Worm (Caenorhabditis elegans) whole organism, young adult: ENCODE measurements around the gene F57B9.1.

Experiments used
- B0019.2 ChIP-seq: fragments of 200-800 bp; sonication (Bioruptor generic); conservative IDR thresholded peaks from 2 replicates; pipeline ENCODE4 v1.3.6; 2022; ENCODE audit warnings: missing genetic modification reagents, missing genetic modification characterization, missing compliant biosample characterization
- B0336.3 ChIP-seq: fragments of 200-800 bp; sonication (Bioruptor generic); IDR thresholded peaks from 2 replicates; pipeline ENCODE4 v1.3.6; 2022; ENCODE audit warnings: missing genetic modification characterization, missing compliant biosample characterization
- F23B12.7 ChIP-seq: sonication (generic microtip); optimal IDR thresholded peaks from 2 replicates; lab custom pipeline; 2017; ENCODE audit warnings: missing genetic modification characterization, mild to moderate bottlenecking, missing compliant biosample characterization, antibody characterized with exemption, moderate library complexity; ENCODE audit not compliant: insufficient read depth
- F37B4.10 ChIP-seq: fragments of 200-800 bp; sonication (Bioruptor generic); IDR thresholded peaks from 2 replicates; pipeline ENCODE4 v1.3.6; 2022; ENCODE audit warnings: missing genetic modification characterization, missing compliant biosample characterization
- F57A8.1 ChIP-seq: fragments of 200-800 bp; sonication (Bioruptor generic); optimal IDR thresholded peaks from 2 replicates; lab custom pipeline; 2018; ENCODE audit warnings: mild to moderate bottlenecking, missing genetic modification characterization, moderate library complexity, missing compliant biosample characterization
- K12H6.12 ChIP-seq: fragments of 200-800 bp; sonication (Bioruptor generic); optimal IDR thresholded peaks from 2 replicates; lab custom pipeline; 2018; ENCODE audit warnings: mild to moderate bottlenecking, missing genetic modification characterization, missing compliant biosample characterization
- T07F8.4 ChIP-seq: sonication (generic microtip); optimal IDR thresholded peaks from 2 replicates; lab custom pipeline; 2016; ENCODE audit warnings: mild to moderate bottlenecking, missing genetic modification characterization, moderate library complexity, missing compliant biosample characterization
- Y53F4B.3 ChIP-seq: fragments of 200-800 bp; sonication (Bioruptor generic); IDR thresholded peaks from 2 replicates; pipeline ENCODE4 v1.3.6; 2022; ENCODE audit warnings: missing genetic modification reagents, missing genetic modification characterization, missing compliant biosample characterization
- Y56A3A.18 ChIP-seq: fragments of 200-800 bp; sonication (Bioruptor generic); IDR thresholded peaks from 2 replicates; pipeline ENCODE4 v1.3.6; 2022; ENCODE audit warnings: missing genetic modification reagents, missing genetic modification characterization, missing compliant biosample characterization
- aptf-2 ChIP-seq: fragments of 200-800 bp; sonication (Bioruptor generic); conservative IDR thresholded peaks from 2 replicates; pipeline ENCODE4 v1.3.6; 2022; ENCODE audit warnings: missing genetic modification reagents, missing genetic modification characterization, missing compliant biosample characterization
- athp-1 ChIP-seq: sonication (generic microtip); optimal IDR thresholded peaks from 2 replicates; lab custom pipeline; 2017; ENCODE audit warnings: mild to moderate bottlenecking, missing genetic modification characterization, missing compliant biosample characterization
- attf-5 ChIP-seq: fragments of 200-800 bp; sonication (Bioruptor generic); optimal IDR thresholded peaks from 2 replicates; lab custom pipeline; 2018; ENCODE audit warnings: mild to moderate bottlenecking, missing genetic modification characterization, missing compliant biosample characterization
- attf-6 ChIP-seq: fragments of 200-800 bp; sonication (Bioruptor generic); IDR thresholded peaks from 2 replicates; pipeline ENCODE4 v1.3.6; 2022; ENCODE audit warnings: missing genetic modification reagents, missing genetic modification characterization, missing compliant biosample characterization
- cebp-1 ChIP-seq, 2 experiments: fragments of 200-800 bp in 1 of 2; sonication (Bioruptor generic) in 1 of 2; sonication (generic microtip) in 1 of 2; IDR thresholded peaks in 1 of 2; optimal IDR thresholded peaks in 1 of 2; 2 replicates each; pipeline versions ENCODE4 v1.3.6 to Lab custom; 2017 to 2022; ENCODE audit warnings: missing compliant biosample characterization in 2 of 2, missing genetic modification characterization in 2 of 2, mild to moderate bottlenecking in 1 of 2, missing genetic modification reagents in 1 of 2, moderate library complexity in 1 of 2
- ceh-40 ChIP-seq: fragments of 200-800 bp; sonication (Bioruptor generic); IDR thresholded peaks from 2 replicates; pipeline ENCODE4 v1.3.6; 2022; ENCODE audit warnings: missing genetic modification characterization, missing compliant biosample characterization
- die-1 ChIP-seq: sonication (generic microtip); optimal IDR thresholded peaks from 2 replicates; lab custom pipeline; 2016; ENCODE audit warnings: missing genotype, mild to moderate bottlenecking, missing genetic modification characterization, missing compliant biosample characterization
- dpff-1 ChIP-seq: sonication (generic microtip); optimal IDR thresholded peaks from 2 replicates; lab custom pipeline; 2017; ENCODE audit warnings: mild to moderate bottlenecking, missing genetic modification characterization, missing compliant biosample characterization
- dpl-1 ChIP-seq: fragments of 150-350 bp; optimal IDR thresholded peaks from 2 replicates; lab custom pipeline; 2014; ENCODE audit warnings: missing biosample characterization, missing genetic modification reagents, missing genetic modification characterization
- egrh-3 ChIP-seq: fragments of 200-800 bp; sonication (Bioruptor generic); IDR thresholded peaks from 2 replicates; pipeline ENCODE4 v1.3.6; 2022; ENCODE audit warnings: missing genetic modification reagents, missing genetic modification characterization, missing compliant biosample characterization
- ekl-4 ChIP-seq: fragments of 200-800 bp; sonication (Bioruptor generic); IDR thresholded peaks from 2 replicates; pipeline ENCODE4 v1.3.6; 2022; ENCODE audit warnings: missing genetic modification reagents, missing genetic modification characterization, missing compliant biosample characterization
- him-1 ChIP-seq: sonication (generic microtip); optimal IDR thresholded peaks from 2 replicates; lab custom pipeline; 2016; ENCODE audit warnings: missing genotype, missing genetic modification reagents, missing genetic modification characterization, missing compliant biosample characterization
- hlh-26 ChIP-seq: fragments of 200-800 bp; sonication (Bioruptor generic); conservative IDR thresholded peaks from 2 replicates; pipeline ENCODE4 v1.3.6; 2022; ENCODE audit warnings: missing genetic modification reagents, missing genetic modification characterization, missing compliant biosample characterization
- hrde-1 ChIP-seq: sonication (generic microtip); optimal IDR thresholded peaks from 2 replicates; lab custom pipeline; 2016; ENCODE audit warnings: missing genetic modification characterization, mild to moderate bottlenecking, missing compliant biosample characterization, moderate library complexity, missing genotype, missing genetic modification reagents, borderline replicate concordance
- let-607 ChIP-seq, 2 experiments: fragments of 200-800 bp in 1 of 2; sonication (Bioruptor generic) in 1 of 2; sonication (generic microtip) in 1 of 2; optimal IDR thresholded peaks; 2 replicates each; lab custom pipeline; 2016 to 2018; ENCODE audit warnings: mild to moderate bottlenecking in 2 of 2, missing compliant biosample characterization in 2 of 2, missing genetic modification characterization in 2 of 2, moderate library complexity in 2 of 2, missing genotype in 1 of 2
- lin-26 ChIP-seq: fragments of 200-800 bp; sonication (Bioruptor generic); IDR thresholded peaks from 2 replicates; pipeline ENCODE4 v1.3.6; 2022; ENCODE audit warnings: missing genetic modification reagents, missing genetic modification characterization, missing compliant biosample characterization
- madf-10 ChIP-seq: sonication (generic microtip); optimal IDR thresholded peaks from 2 replicates; lab custom pipeline; 2016; ENCODE audit warnings: mild to moderate bottlenecking, missing genetic modification characterization, missing compliant biosample characterization
- madf-3 ChIP-seq: fragments of 200-800 bp; sonication (Bioruptor generic); IDR thresholded peaks from 2 replicates; pipeline ENCODE4 v1.3.6; 2022; ENCODE audit warnings: missing genetic modification reagents, missing genetic modification characterization, missing compliant biosample characterization
- madf-6 ChIP-seq: fragments of 200-800 bp; sonication (Bioruptor generic); IDR thresholded peaks from 2 replicates; pipeline ENCODE4 v1.3.6; 2022; ENCODE audit warnings: missing genetic modification reagents, missing genetic modification characterization, missing compliant biosample characterization
- mes-4 ChIP-seq: sonication (generic microtip); optimal IDR thresholded peaks from 2 replicates; lab custom pipeline; 2016; ENCODE audit warnings: missing genotype, missing genetic modification characterization, missing compliant biosample characterization
- mxl-1 ChIP-seq: sonication (generic microtip); optimal IDR thresholded peaks from 2 replicates; lab custom pipeline; 2016; ENCODE audit warnings: missing genetic modification characterization, missing compliant biosample characterization
- nfyb-1 ChIP-seq: fragments of 200-800 bp; sonication (Bioruptor generic); IDR thresholded peaks from 2 replicates; pipeline ENCODE4 v1.3.6; 2022; ENCODE audit warnings: missing genetic modification reagents, missing genetic modification characterization, missing compliant biosample characterization
- nhr-120 ChIP-seq: fragments of 200-800 bp; sonication (Bioruptor generic); IDR thresholded peaks from 2 replicates; pipeline ENCODE4 v1.3.6; 2022; ENCODE audit warnings: missing genetic modification characterization, missing compliant biosample characterization
- nhr-90 ChIP-seq: sonication (generic microtip); optimal IDR thresholded peaks from 2 replicates; lab custom pipeline; 2016; ENCODE audit warnings: missing genotype, mild to moderate bottlenecking, missing genetic modification characterization, missing compliant biosample characterization
- pha-4 ChIP-seq: fragments of 150-350 bp; sonication (generic microtip); optimal IDR thresholded peaks from 2 replicates; lab custom pipeline; 2014; ENCODE audit warnings: missing biosample characterization, missing genetic modification reagents, missing genetic modification characterization
- rec-8 ChIP-seq, 2 experiments: sonication (generic microtip); optimal IDR thresholded peaks; 2 replicates each; lab custom pipeline; 2016; ENCODE audit warnings: mild to moderate bottlenecking in 2 of 2, missing genetic modification characterization in 2 of 2, missing genetic modification reagents in 2 of 2, missing genotype in 2 of 2, missing biosample characterization in 1 of 2, missing compliant biosample characterization in 1 of 2, moderate library complexity in 1 of 2
- sea-2 ChIP-seq: fragments of 200-800 bp; sonication (Bioruptor generic); IDR thresholded peaks from 2 replicates; pipeline ENCODE4 v1.3.6; 2022; ENCODE audit warnings: missing genetic modification characterization, missing compliant biosample characterization
- snpc-1.1 ChIP-seq: sonication (generic microtip); optimal IDR thresholded peaks from 2 replicates; lab custom pipeline; 2017; ENCODE audit warnings: missing genetic modification characterization, mild to moderate bottlenecking, missing compliant biosample characterization, antibody characterized with exemption, moderate library complexity, missing genotype, missing genetic modification reagents; ENCODE audit not compliant: insufficient read depth
- snpc-1.3 ChIP-seq: sonication (generic microtip); optimal IDR thresholded peaks from 2 replicates; lab custom pipeline; 2017; ENCODE audit warnings: missing genetic modification characterization, mild to moderate bottlenecking, missing compliant biosample characterization, antibody characterized with exemption, moderate library complexity, missing genotype, missing genetic modification reagents; ENCODE audit not compliant: insufficient read depth
- snpc-3.4 ChIP-seq: sonication (generic microtip); optimal IDR thresholded peaks from 2 replicates; lab custom pipeline; 2017; ENCODE audit warnings: missing genetic modification characterization, mild to moderate bottlenecking, missing compliant biosample characterization, antibody characterized with exemption, moderate library complexity, missing genotype, missing genetic modification reagents
- somi-1 ChIP-seq: fragments of 200-800 bp; sonication (Bioruptor generic); optimal IDR thresholded peaks from 2 replicates; lab custom pipeline; 2018; ENCODE audit warnings: mild to moderate bottlenecking, missing genetic modification characterization, missing compliant biosample characterization
- sptf-2 ChIP-seq: fragments of 200-800 bp; sonication (Bioruptor generic); optimal IDR thresholded peaks from 2 replicates; lab custom pipeline; 2018; ENCODE audit warnings: mild to moderate bottlenecking, missing genetic modification characterization, missing compliant biosample characterization
- tbp1 ChIP-seq: fragments of 200-800 bp; sonication (Bioruptor generic); optimal IDR thresholded peaks from 2 replicates; lab custom pipeline; 2018; ENCODE audit warnings: mild to moderate bottlenecking, missing genetic modification characterization, missing compliant biosample characterization
- zfh-2 ChIP-seq: fragments of 200-800 bp; sonication (Bioruptor generic); conservative IDR thresholded peaks from 2 replicates; pipeline ENCODE4 v1.3.6; 2022; ENCODE audit warnings: missing genetic modification reagents, missing genetic modification characterization, missing compliant biosample characterization
- ztf-18 ChIP-seq: sonication (generic microtip); optimal IDR thresholded peaks from 2 replicates; lab custom pipeline; 2016; ENCODE audit warnings: missing genotype, mild to moderate bottlenecking, missing genetic modification characterization, missing compliant biosample characterization
- ztf-25 ChIP-seq: fragments of 200-800 bp; sonication (Bioruptor generic); IDR thresholded peaks from 2 replicates; pipeline ENCODE4 v1.3.6; 2022; ENCODE audit warnings: missing genetic modification reagents, missing genetic modification characterization, missing compliant biosample characterization
- ztf-28 ChIP-seq: fragments of 200-800 bp; sonication (Bioruptor generic); IDR thresholded peaks from 2 replicates; pipeline ENCODE4 v1.3.6; 2022; ENCODE audit warnings: missing genetic modification reagents, missing genetic modification characterization, missing compliant biosample characterization

The F57B9.1 gene

ce11 chrIII:6971662-6972284 lies 9.9 kb downstream of the F57B9.1 start, which contains the start of the genes eef-1A.1 and rfc-4 (continued):
- TF ChIP-seq B0019.2 (no peak; the same call in 1 of the 2 replicates), T07F8.4 (tag; lab: Kevin White, UChicago) (no peak), B0336.3 (GFP tag; lab: Robert Waterston, UW) (peak; percentile 79), ztf-25 (GFP tag; lab: Robert Waterston, UW) (no peak), athp-1 (tag; lab: Kevin White, UChicago) (peak; percentile 51), K12H6.12 (peak; percentile 93), snpc-1.1 (tag; lab: Kevin White, UChicago) (peak; percentile 61), egrh-3 (GFP tag; lab: Robert Waterston, UW) (peak; percentile 83), ekl-4 (GFP tag; lab: Robert Waterston, UW) (peak; percentile 93), ztf-28 (GFP tag; lab: Robert Waterston, UW) (peak; percentile 68; the same call in 1 of the 2 replicates), nfyb-1 (GFP tag; lab: Robert Waterston, UW) (peak; percentile 94), sptf-2 (GFP tag; lab: Kevin White, UChicago) (no peak), attf-6 (GFP tag; lab: Robert Waterston, UW) (no peak), madf-3 (peak; percentile 94), him-1 (peak; percentile 60), mxl-1 (tag; lab: Kevin White, UChicago) (no peak), snpc-1.3 (peak; percentile 95), sea-2 (GFP tag; lab: Robert Waterston, UW) (no peak), nhr-90 (peak; percentile 18), cebp-1 (GFP tag; IDR thresholded peaks at IDR 0.05; lab: Robert Waterston, UW) (peak; percentile 88), cebp-1 (tag; optimal IDR thresholded peaks at IDR 0.05; lab: Kevin White, UChicago) (peak; percentile 95), hlh-26 (GFP tag; lab: Robert Waterston, UW) (no peak), dpl-1 (peak; percentile 82), attf-5 (GFP tag; lab: Kevin White, UChicago) (peak; percentile 97), mes-4 (tag; lab: Kevin White, UChicago) (no peak), nhr-120 (GFP tag; lab: Robert Waterston, UW) (no peak), somi-1 (peak; percentile 72), Y53F4B.3 (GFP tag; lab: Robert Waterston, UW) (no peak), madf-6 (GFP tag; lab: Robert Waterston, UW) (peak; percentile 91), ceh-40 (GFP tag; lab: Robert Waterston, UW) (no peak), dpff-1 (tag; lab: Kevin White, UChicago) (no peak), die-1 (peak; percentile 18), aptf-2 (GFP tag; lab: Robert Waterston, UW) (no peak), hrde-1 (tag; lab: Kevin White, UChicago) (peak; percentile 20), ztf-18 (tag; lab: Kevin White, UChicago) (peak; percentile 75), snpc-3.4 (tag; lab: Kevin White, UChicago) (peak; percentile 92), lin-26 (GFP tag; lab: Robert Waterston, UW) (peak; percentile 11; the same call in 1 of the 2 replicates), let-607 (tag; optimal IDR thresholded peaks at IDR 0.05; lab: Kevin White, UChicago) (peak; percentile 66 to 84), zfh-2 (no peak), Y56A3A.18 (GFP tag; lab: Robert Waterston, UW) (no peak), F57A8.1 (no peak), tbp1 (GFP tag; lab: Kevin White, UChicago) (peak; percentile 75), F37B4.10 (GFP tag; lab: Robert Waterston, UW) (no peak), madf-10 (tag; lab: Kevin White, UChicago) (peak; percentile 68), F23B12.7 (tag; lab: Kevin White, UChicago) (peak; percentile 97), rec-8 (tag; optimal IDR thresholded peaks at IDR 0.05; lab: Kevin White, UChicago) (no peak), pha-4 (peak; percentile 93)
